Fruit fly (Drosophila melanogaster): ENCODE data around the gene SdhD.

SdhD gene

dm6 chr3R:23757912-23758607, 2.3 kb downstream of the SdhD start, which contains the start of the genes PTPMT1 and Hrd3 (continued):
- TF ChIP-seq CG7372 (GFP tag; IDR thresholded peaks at IDR 0.05): peak; percentile 95
- peak; percentile 98 for TF ChIP-seq CG9215 (GFP tag; IDR thresholded peaks at IDR 0.05)
- peak; percentile 95 for TF ChIP-seq CG34422 (GFP tag; IDR thresholded peaks at IDR 0.05)
- TF ChIP-seq CkIIα-i1 (GFP tag; IDR thresholded peaks at IDR 0.05): peak; percentile 61; the same call in 1 of the 2 replicates
- peak; percentile 94 for TF ChIP-seq ttk (GFP tag; IDR thresholded peaks at IDR 0.05)
- TF ChIP-seq dan (GFP tag; IDR thresholded peaks at IDR 0.05): peak; percentile 89
- peak; percentile 99 for TF ChIP-seq CG15011 (GFP tag; optimal IDR thresholded peaks at IDR 0.05)
- TF ChIP-seq Deaf1 (tag; optimal IDR thresholded peaks at IDR 0.05): peak; percentile 86
- peak; percentile 99 for TF ChIP-seq zfh2 (GFP tag; optimal IDR thresholded peaks at IDR 0.05)
- peak; percentile 91 for TF ChIP-seq btn (GFP tag; optimal IDR thresholded peaks at IDR 0.05)
- peak; percentile 97 for TF ChIP-seq jumu (GFP tag; optimal IDR thresholded peaks at IDR 0.05)
- TF ChIP-seq Abd-B (GFP tag; optimal IDR thresholded peaks at IDR 0.05): peak; percentile 99
- peak; percentile 99 for TF ChIP-seq CG7556 (GFP tag; optimal IDR thresholded peaks at IDR 0.05)
- no peak for TF ChIP-seq D (optimal IDR thresholded peaks at IDR 0.05)
- peak; percentile 99 for TF ChIP-seq D (GFP tag; optimal IDR thresholded peaks at IDR 0.05)
- TF ChIP-seq ind (GFP tag; optimal IDR thresholded peaks at IDR 0.05): peak; percentile 99
- peak in 1 of 2 experiments; percentile 95 for TF ChIP-seq Hr78 (GFP tag; optimal IDR thresholded peaks at IDR 0.05)
- no peak for TF ChIP-seq CG8478 (optimal IDR thresholded peaks at IDR 0.05)
- TF ChIP-seq CG15269 (tag; optimal IDR thresholded peaks at IDR 0.05): peak; percentile 99
- peak; percentile 82 for TF ChIP-seq CG5953 (GFP tag; IDR thresholded peaks at IDR 0.05)
- TF ChIP-seq D19B (GFP tag; optimal IDR thresholded peaks at IDR 0.05): peak; percentile 96
- peak; percentile 96 for TF ChIP-seq CG3065 (GFP tag; optimal IDR thresholded peaks at IDR 0.05)
- TF ChIP-seq cad (GFP tag; optimal IDR thresholded peaks at IDR 0.05): no peak
- TF ChIP-seq pb (GFP tag; optimal IDR thresholded peaks at IDR 0.05): peak; percentile 97
- TF ChIP-seq CG8924 (tag; optimal IDR thresholded peaks at IDR 0.05): peak; percentile 99
- TF ChIP-seq emc (GFP tag; optimal IDR thresholded peaks at IDR 0.05): peak; percentile 95
- TF ChIP-seq BtbVII (GFP tag; optimal IDR thresholded peaks at IDR 0.05): peak; percentile 98
- peak; percentile 97 for TF ChIP-seq Rfx (GFP tag; IDR thresholded peaks at IDR 0.05)
- peak; percentile 75; the same call in 1 of the 2 replicates for TF ChIP-seq bowl (GFP tag; IDR thresholded peaks at IDR 0.05)
- TF ChIP-seq tll (GFP tag; optimal IDR thresholded peaks at IDR 0.05): peak; percentile 73 to 75
- TF ChIP-seq Ada2b (GFP tag; IDR thresholded peaks at IDR 0.05): peak; percentile 92
- peak; percentile 98 for TF ChIP-seq slbo (GFP tag; IDR thresholded peaks at IDR 0.05)
- peak; percentile 98 for TF ChIP-seq CG11504 (tag; optimal IDR thresholded peaks at IDR 0.05)
- TF ChIP-seq Chrac-16 (GFP tag; optimal IDR thresholded peaks at IDR 0.05): peak; percentile 98
- TF ChIP-seq CG1529 (GFP tag; optimal IDR thresholded peaks at IDR 0.05): peak; percentile 98
- peak; percentile 97 for TF ChIP-seq CG7786 (GFP tag; optimal IDR thresholded peaks at IDR 0.05)
- TF ChIP-seq disco-r (GFP tag; optimal IDR thresholded peaks at IDR 0.05): peak; percentile 93
- TF ChIP-seq nom (GFP tag; optimal IDR thresholded peaks at IDR 0.05): peak; percentile 96
- peak; percentile 99 for TF ChIP-seq Ssrp (tag; optimal IDR thresholded peaks at IDR 0.05)
- peak in 1 of 2 experiments; percentile 95 for TF ChIP-seq Dfd (GFP tag; optimal IDR thresholded peaks at IDR 0.05)
- peak; percentile 97 for TF ChIP-seq CG8388 (GFP tag; optimal IDR thresholded peaks at IDR 0.05)
- TF ChIP-seq CG3838 (GFP tag; optimal IDR thresholded peaks at IDR 0.05): peak; percentile 97
- peak; percentile 83 for TF ChIP-seq CG11696 (GFP tag; IDR thresholded peaks at IDR 0.05)
- peak; percentile 69 for TF ChIP-seq hkb (optimal IDR thresholded peaks at IDR 0.05)
- TF ChIP-seq hkb (GFP tag; IDR thresholded peaks at IDR 0.05): peak; percentile 96
- peak; percentile 98 for TF ChIP-seq chn (GFP tag; optimal IDR thresholded peaks at IDR 0.05)
- TF ChIP-seq PHDP (tag; optimal IDR thresholded peaks at IDR 0.05): peak; percentile 98
- peak; percentile 95 for TF ChIP-seq tup (GFP tag; optimal IDR thresholded peaks at IDR 0.05)
- peak; percentile 82 for TF ChIP-seq CG43689 (GFP tag; IDR thresholded peaks at IDR 0.05)
- TF ChIP-seq Drgx (GFP tag; IDR thresholded peaks at IDR 0.05): peak; percentile 93
- peak; percentile 93 for TF ChIP-seq HmgD (GFP tag; optimal IDR thresholded peaks at IDR 0.05)

Data from whole organism, embryonic.